Worm (Caenorhabditis elegans) whole organism, L4 larva: ENCODE data around the gene sas-1.

ENCODE experiments used
- ceh-82 ChIP-seq: sonication (generic microtip); optimal IDR thresholded peaks from 2 replicates; lab custom pipeline; 2017; ENCODE audit warnings: missing biosample characterization, missing genetic modification characterization
- dve-1 ChIP-seq: sonication (generic microtip); optimal IDR thresholded peaks from 2 replicates; lab custom pipeline; 2017; ENCODE audit warnings: antibody characterized with exemption, mild to moderate bottlenecking, missing genetic modification characterization, missing compliant biosample characterization; ENCODE audit not compliant: insufficient read depth
- nhr-237 ChIP-seq: sonication (generic microtip); optimal IDR thresholded peaks from 2 replicates; lab custom pipeline; 2017; ENCODE audit warnings: missing biosample characterization, missing genetic modification characterization
- skn-1 ChIP-seq: fragments of 150-350 bp; optimal IDR thresholded peaks from 2 replicates; lab custom pipeline; 2014; ENCODE audit warnings: missing biosample characterization, missing genetic modification characterization
- unc-39 ChIP-seq: sonication (generic microtip); optimal IDR thresholded peaks from 2 replicates; lab custom pipeline; 2017; ENCODE audit warnings: missing biosample characterization, missing genetic modification characterization

ce11 chrIII:12728149-12728548 is 28.9 kb downstream of the sas-1 start:
- TF ChIP-seq nhr-237 (tag; lab: Kevin White, UChicago) (no peak), ceh-82 (no peak), unc-39 (tag; lab: Kevin White, UChicago) (no peak), skn-1 (tag; lab: Kevin White, UChicago) (no peak), dve-1 (no peak)
